Worm (Caenorhabditis elegans) whole organism, L2 larva: ENCODE data around the gene str-208.

ENCODE experiments used
- F13H6.1 ChIP-seq: sonication (generic microtip); optimal IDR thresholded peaks from 2 replicates; lab custom pipeline; 2016; ENCODE audit warnings: missing genetic modification characterization, missing compliant biosample characterization
- R02D3.7 ChIP-seq: fragments of 150-350 bp; optimal IDR thresholded peaks from 2 replicates; lab custom pipeline; 2014; ENCODE audit warnings: missing biosample characterization, missing genetic modification characterization
- ama-1 ChIP-seq: fragments of 150-350 bp; optimal IDR thresholded peaks from 2 replicates; lab custom pipeline; 2018; ENCODE audit warnings: inconsistent platforms
- skn-1 ChIP-seq: sonication (generic microtip); optimal IDR thresholded peaks from 2 replicates; lab custom pipeline; 2017; ENCODE audit warnings: missing biosample characterization, missing genetic modification characterization
- snpc-4 ChIP-seq: fragments of 150-350 bp; optimal IDR thresholded peaks from 2 replicates; lab custom pipeline; 2014; ENCODE audit warnings: missing biosample characterization, missing genetic modification characterization
- zag-1 ChIP-seq: fragments of 150-350 bp; optimal IDR thresholded peaks from 2 replicates; lab custom pipeline; 2014; ENCODE audit warnings: missing biosample characterization, missing genetic modification characterization

DNA sequence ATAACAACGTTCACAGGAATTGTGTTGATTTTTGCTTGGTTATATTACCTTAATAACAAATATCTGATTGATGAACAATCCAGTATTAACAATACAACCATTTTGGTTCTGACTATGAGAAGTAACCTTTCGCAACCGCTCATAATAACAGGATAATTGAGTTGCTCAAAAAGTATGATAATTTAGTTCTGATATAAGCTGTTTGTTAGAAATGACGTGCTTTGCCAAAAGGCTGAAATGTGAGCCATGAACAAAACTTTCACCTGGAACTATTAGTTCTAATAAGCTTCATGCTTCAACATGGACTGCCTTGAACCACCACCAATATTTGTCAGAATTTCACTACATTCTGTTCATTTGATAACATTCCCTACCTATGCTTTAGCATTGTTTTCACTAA lies 32.0 kb upstream of the str-208 start, which contains the start of gene srh-20:
- TF ChIP-seq ama-1 (no peak), snpc-4 (tag; lab: Kevin White, UChicago) (no peak), R02D3.7 (no peak), F13H6.1 (tag; lab: Kevin White, UChicago) (no peak), skn-1 (tag; lab: Kevin White, UChicago) (no peak), zag-1 (tag; lab: Kevin White, UChicago) (no peak)
